Fruit fly (Drosophila melanogaster) whole organism, embryonic: ENCODE measurements around the gene Cul2.
A peak's percentile ranks its signal among the peaks of the same experiment; 100 is the strongest.

Source experiments
- BEAF-32 ChIP-seq: fragments of 200-800 bp; sonication (Bioruptor generic); optimal IDR thresholded peaks from 3 replicates; lab custom pipeline; 2017; ENCODE audit warnings: missing biosample characterization, missing genetic modification characterization, mild to moderate bottlenecking, moderate library complexity, missing genetic modification reagents
- CG11093 ChIP-seq: fragments of 200-800 bp; sonication (Bioruptor generic); IDR thresholded peaks from 3 replicates; pipeline ENCODE4 v1.3.6; 2022; ENCODE audit warnings: missing biosample characterization, missing genetic modification characterization
- CG12299 ChIP-seq: fragments of 200-800 bp; sonication (Bioruptor generic); optimal IDR thresholded peaks from 2 replicates; lab custom pipeline; 2018; ENCODE audit warnings: missing biosample characterization, mild to moderate bottlenecking, missing genetic modification characterization
- CG13775 ChIP-seq: fragments of 200-800 bp; sonication (Bioruptor generic); optimal IDR thresholded peaks from 3 replicates; lab custom pipeline; 2017; ENCODE audit warnings: missing biosample characterization, mild to moderate bottlenecking, missing genetic modification characterization
- CG15696 ChIP-seq: fragments of 200-800 bp; sonication (Bioruptor generic); optimal IDR thresholded peaks from 2 replicates; lab custom pipeline; 2019; ENCODE audit warnings: missing biosample characterization, mild to moderate bottlenecking, missing genetic modification characterization, moderate library complexity
- CG1603 ChIP-seq: fragments of 200-800 bp; sonication (Bioruptor generic); optimal IDR thresholded peaks from 2 replicates; lab custom pipeline; 2019; ENCODE audit warnings: missing biosample characterization, mild to moderate bottlenecking, missing genetic modification characterization, moderate library complexity
- CG1647 ChIP-seq: fragments of 200-800 bp; sonication (Bioruptor generic); optimal IDR thresholded peaks from 3 replicates; lab custom pipeline; 2016; ENCODE audit warnings: missing biosample characterization, missing genetic modification characterization
- CG17328 ChIP-seq: fragments of 200-800 bp; sonication (Bioruptor generic); IDR thresholded peaks from 2 replicates; pipeline ENCODE4 v1.3.6; 2022; ENCODE audit warnings: missing biosample characterization, missing genetic modification characterization
- CG18599 ChIP-seq: fragments of 200-800 bp; sonication (Bioruptor generic); optimal IDR thresholded peaks from 3 replicates; lab custom pipeline; 2017; ENCODE audit warnings: missing biosample characterization, missing genetic modification characterization, mild to moderate bottlenecking, moderate library complexity, missing genetic modification reagents
- CG2120 ChIP-seq: fragments of 200-800 bp; sonication (Bioruptor generic); optimal IDR thresholded peaks from 3 replicates; lab custom pipeline; 2016; ENCODE audit warnings: missing biosample characterization, missing genetic modification characterization
- CG31388 ChIP-seq: fragments of 200-800 bp; sonication (Bioruptor generic); optimal IDR thresholded peaks from 2 replicates; lab custom pipeline; 2016; ENCODE audit warnings: missing biosample characterization, missing genetic modification characterization
- CG32532 ChIP-seq: fragments of 200-800 bp; sonication (Bioruptor generic); IDR thresholded peaks from 2 replicates; pipeline ENCODE4 v1.3.6; 2022; ENCODE audit warnings: missing biosample characterization, missing genetic modification characterization
- CG34376 ChIP-seq: fragments of 200-800 bp; sonication (Bioruptor generic); optimal IDR thresholded peaks from 2 replicates; lab custom pipeline; 2018; ENCODE audit warnings: missing biosample characterization, mild to moderate bottlenecking, missing genetic modification characterization
- CG4404 ChIP-seq: fragments of 200-800 bp; sonication (Bioruptor generic); IDR thresholded peaks from 2 replicates; pipeline ENCODE4 v1.3.6; 2022; ENCODE audit warnings: missing biosample characterization, missing genetic modification characterization
- CG6175 ChIP-seq: fragments of 200-800 bp; sonication (Bioruptor generic); IDR thresholded peaks from 3 replicates; pipeline ENCODE4 v1.3.6; 2022; ENCODE audit warnings: missing biosample characterization, missing genetic modification characterization
- CG7271 ChIP-seq: fragments of 200-800 bp; sonication (Bioruptor generic); optimal IDR thresholded peaks from 2 replicates; lab custom pipeline; 2018; ENCODE audit warnings: missing biosample characterization, mild to moderate bottlenecking, missing genetic modification characterization, moderate library complexity
- CG9797 ChIP-seq: fragments of 200-800 bp; sonication (Bioruptor generic); optimal IDR thresholded peaks from 3 replicates; lab custom pipeline; 2018; ENCODE audit warnings: missing biosample characterization, mild to moderate bottlenecking, missing genetic modification characterization
- D19A ChIP-seq: fragments of 200-800 bp; optimal IDR thresholded peaks from 3 replicates; lab custom pipeline; 2019; ENCODE audit warnings: missing biosample characterization, mild to moderate bottlenecking, missing genetic modification characterization, moderate library complexity
- Dad ChIP-seq: fragments of 200-800 bp; sonication (Bioruptor generic); optimal IDR thresholded peaks from 3 replicates; lab custom pipeline; 2016; ENCODE audit warnings: missing biosample characterization, missing genetic modification characterization
- Fer3 ChIP-seq: fragments of 200-800 bp; sonication (Bioruptor generic); optimal IDR thresholded peaks from 2 replicates; lab custom pipeline; 2018; ENCODE audit warnings: missing biosample characterization, mild to moderate bottlenecking, missing genetic modification characterization, moderate library complexity
- HmgD ChIP-seq: fragments of 200-800 bp; sonication (Bioruptor generic); optimal IDR thresholded peaks from 3 replicates; lab custom pipeline; 2016; ENCODE audit warnings: missing biosample characterization, missing genetic modification characterization
- MBD-R2 ChIP-seq: fragments of 200-800 bp; sonication (Bioruptor generic); IDR thresholded peaks from 2 replicates; pipeline ENCODE4 v1.3.6; 2022; ENCODE audit warnings: missing biosample characterization, missing genetic modification characterization
- Mad ChIP-seq: fragments of 200-800 bp; sonication (Bioruptor generic); optimal IDR thresholded peaks from 2 replicates; lab custom pipeline; 2016; ENCODE audit warnings: missing biosample characterization, missing genetic modification characterization
- Mrtf ChIP-seq: fragments of 200-800 bp; sonication (Bioruptor generic); IDR thresholded peaks from 3 replicates; pipeline ENCODE4 v1.3.6; 2022; ENCODE audit warnings: missing biosample characterization, missing genetic modification characterization
- Sin3A ChIP-seq: fragments of >200 bp; optimal IDR thresholded peaks from 2 replicates; lab custom pipeline; 2018
- Usf ChIP-seq: fragments of 200-800 bp; sonication (Bioruptor generic); optimal IDR thresholded peaks from 2 replicates; lab custom pipeline; 2017; ENCODE audit warnings: missing genotype, missing biosample characterization, missing genetic modification characterization
- abd-A ChIP-seq: fragments of 200-800 bp; sonication (Bioruptor generic); optimal IDR thresholded peaks from 3 replicates; lab custom pipeline; 2019; ENCODE audit warnings: missing biosample characterization, mild to moderate bottlenecking, missing genetic modification characterization, moderate library complexity
- ash1 ChIP-seq: fragments of 200-800 bp; sonication (Bioruptor generic); optimal IDR thresholded peaks from 2 replicates; lab custom pipeline; 2018; ENCODE audit warnings: missing biosample characterization, mild to moderate bottlenecking, missing genetic modification characterization
- bcd ChIP-seq: fragments of 200-800 bp; sonication (Bioruptor generic); optimal IDR thresholded peaks from 2 replicates; lab custom pipeline; 2017; ENCODE audit warnings: missing biosample characterization, mild to moderate bottlenecking, missing genetic modification characterization
- croc ChIP-seq: fragments of 200-800 bp; sonication (Bioruptor generic); conservative IDR thresholded peaks from 3 replicates; pipeline ENCODE4 v1.3.6; 2022; ENCODE audit warnings: missing biosample characterization, missing genetic modification characterization
- dpn ChIP-seq, 2 experiments: fragments of 200-800 bp; sonication (Bioruptor generic); optimal IDR thresholded peaks; 3 replicates each; lab custom pipeline; 2016; ENCODE audit warnings: missing biosample characterization in 2 of 2, missing genetic modification characterization in 2 of 2
- esg ChIP-seq: fragments of 200-800 bp; sonication (Bioruptor generic); conservative IDR thresholded peaks from 2 replicates; pipeline ENCODE4 v1.3.6; 2022; ENCODE audit warnings: missing biosample characterization, missing genetic modification characterization
- ewg ChIP-seq: fragments of 200-800 bp; sonication (Bioruptor generic); optimal IDR thresholded peaks from 3 replicates; lab custom pipeline; 2017; ENCODE audit warnings: mild to moderate bottlenecking, missing biosample characterization, missing genetic modification reagents, missing genetic modification characterization
- fd102C ChIP-seq: fragments of 200-800 bp; sonication (Bioruptor generic); optimal IDR thresholded peaks from 2 replicates; lab custom pipeline; 2018; ENCODE audit warnings: missing biosample characterization, mild to moderate bottlenecking, missing genetic modification characterization, moderate library complexity
- gce ChIP-seq: fragments of 200-800 bp; sonication (Bioruptor generic); IDR thresholded peaks from 3 replicates; pipeline ENCODE4 v1.3.6; 2022; ENCODE audit warnings: missing biosample characterization, missing genetic modification characterization
- hkb ChIP-seq, 2 experiments: fragments of 200-800 bp in 1 of 2; fragments of >200 bp in 1 of 2; sonication (Bioruptor generic) in 1 of 2; IDR thresholded peaks in 1 of 2; optimal IDR thresholded peaks in 1 of 2; 2 replicates each; pipeline versions ENCODE4 v1.3.6 to Lab custom; 2017 to 2022; ENCODE audit warnings: missing biosample characterization in 1 of 2, missing genetic modification characterization in 1 of 2
- hth ChIP-seq: fragments of >200 bp; optimal IDR thresholded peaks from 2 replicates; lab custom pipeline; 2017; ENCODE audit warnings: inconsistent platforms
- ind ChIP-seq: fragments of 200-800 bp; sonication (Bioruptor generic); optimal IDR thresholded peaks from 3 replicates; lab custom pipeline; 2016; ENCODE audit warnings: missing biosample characterization, missing genetic modification characterization
- jing ChIP-seq: fragments of 200-800 bp; sonication (Bioruptor generic); optimal IDR thresholded peaks from 2 replicates; lab custom pipeline; 2018; ENCODE audit warnings: missing biosample characterization, mild to moderate bottlenecking, missing genetic modification characterization
- lbe ChIP-seq: fragments of 200-800 bp; sonication (Bioruptor generic); optimal IDR thresholded peaks from 2 replicates; lab custom pipeline; 2016; ENCODE audit warnings: missing biosample characterization, mild to moderate bottlenecking, missing genetic modification characterization
- luna ChIP-seq: fragments of 200-800 bp; sonication (Bioruptor generic); optimal IDR thresholded peaks from 2 replicates; lab custom pipeline; 2016; ENCODE audit warnings: missing biosample characterization, missing genetic modification characterization
- mam ChIP-seq: fragments of 200-800 bp; sonication (Bioruptor generic); optimal IDR thresholded peaks from 3 replicates; lab custom pipeline; 2016; ENCODE audit warnings: missing biosample characterization, missing genetic modification characterization
- odd ChIP-seq: fragments of 200-800 bp; sonication (Bioruptor generic); optimal IDR thresholded peaks from 2 replicates; lab custom pipeline; 2017; ENCODE audit warnings: missing biosample characterization, mild to moderate bottlenecking, missing genetic modification characterization
- onecut ChIP-seq: fragments of 200-800 bp; sonication (Bioruptor generic); IDR thresholded peaks from 2 replicates; pipeline ENCODE4 v1.3.6; 2022; ENCODE audit warnings: missing biosample characterization, missing genetic modification characterization
- rib ChIP-seq: fragments of 200-800 bp; sonication (Bioruptor generic); IDR thresholded peaks from 2 replicates; pipeline ENCODE4 v1.3.6; 2022; ENCODE audit warnings: missing biosample characterization, missing genetic modification characterization
- sens-2 ChIP-seq: fragments of 200-800 bp; sonication (Bioruptor generic); IDR thresholded peaks from 2 replicates; pipeline ENCODE4 v1.3.6; 2022; ENCODE audit warnings: missing biosample characterization, missing genetic modification characterization
- slbo ChIP-seq: fragments of 200-800 bp; sonication (Bioruptor generic); IDR thresholded peaks from 2 replicates; pipeline ENCODE4 v1.3.6; 2022; ENCODE audit warnings: missing biosample characterization, missing genetic modification characterization
- sqz ChIP-seq: fragments of 200-800 bp; sonication (Bioruptor generic); optimal IDR thresholded peaks from 3 replicates; lab custom pipeline; 2018; ENCODE audit warnings: missing biosample characterization, mild to moderate bottlenecking, missing genetic modification characterization
- ssp ChIP-seq: fragments of 200-800 bp; sonication (Bioruptor generic); IDR thresholded peaks from 2 replicates; pipeline ENCODE4 v1.3.6; 2022; ENCODE audit warnings: missing biosample characterization, missing genetic modification characterization
- stwl ChIP-seq: fragments of 200-800 bp; sonication (Bioruptor generic); optimal IDR thresholded peaks from 3 replicates; lab custom pipeline; 2018; ENCODE audit warnings: missing biosample characterization, mild to moderate bottlenecking, missing genetic modification characterization, moderate library complexity
- toy ChIP-seq: fragments of 200-800 bp; sonication (Bioruptor generic); IDR thresholded peaks from 2 replicates; pipeline ENCODE4 v1.3.6; 2022; ENCODE audit warnings: missing biosample characterization, missing genetic modification characterization
- wor ChIP-seq: fragments of 200-800 bp; sonication (Bioruptor generic); IDR thresholded peaks from 2 replicates; pipeline ENCODE4 v1.3.6; 2022; ENCODE audit warnings: missing biosample characterization, missing genetic modification characterization
- zfh2 ChIP-seq: fragments of 200-800 bp; sonication (Bioruptor generic); optimal IDR thresholded peaks from 2 replicates; lab custom pipeline; 2016; ENCODE audit warnings: missing biosample characterization, missing genetic modification characterization

Gene Cul2

DNA sequence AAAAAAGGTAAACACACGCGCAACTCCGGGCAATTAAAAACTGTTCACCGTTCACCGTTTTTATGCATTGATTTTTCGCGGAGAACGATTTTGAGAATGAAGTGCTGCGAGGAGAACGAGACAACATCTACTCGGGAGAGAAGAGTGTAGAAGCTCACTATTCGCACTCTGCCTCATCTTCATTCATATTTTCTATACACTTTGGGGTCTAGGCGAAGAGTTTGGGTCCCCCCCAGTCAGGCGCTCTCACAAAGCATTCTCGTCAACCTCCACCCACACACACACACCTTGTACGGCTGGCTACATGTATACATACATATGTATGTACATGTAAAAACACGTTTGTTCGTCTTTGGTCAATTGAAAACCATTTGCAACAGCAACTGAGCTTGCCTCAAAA lies 18.0 kb downstream of the Cul2 start (continued):
- TF ChIP-seq Mad (GFP tag; lab: Kevin White, UChicago) (no peak), stwl (tag; lab: Kevin White, UChicago) (no peak), CG7271 (tag; lab: Kevin White, UChicago) (no peak), MBD-R2 (GFP tag; lab: Robert Waterston, UW) (peak; percentile 18; the same call in 1 of the 2 replicates), CG9797 (GFP tag; lab: Kevin White, UChicago) (no peak), CG31388 (GFP tag; lab: Kevin White, UChicago) (no peak), CG18599 (GFP tag; lab: Kevin White, UChicago) (no peak), bcd (GFP tag; lab: Kevin White, UChicago) (no peak), hth (lab: Kevin White, UChicago) (no peak), CG13775 (GFP tag; lab: Kevin White, UChicago) (no peak), CG2120 (GFP tag; lab: Kevin White, UChicago) (no peak), slbo (GFP tag; lab: Robert Waterston, UW) (no peak), mam (GFP tag; lab: Kevin White, UChicago) (no peak), CG12299 (no peak), odd (GFP tag; lab: Kevin White, UChicago) (no peak), HmgD (GFP tag; lab: Kevin White, UChicago) (no peak), Fer3 (tag; lab: Kevin White, UChicago) (no peak), abd-A (no peak), jing (GFP tag; lab: Kevin White, UChicago) (no peak), Mrtf (GFP tag; lab: Robert Waterston, UW) (no peak), CG15696 (tag; lab: Kevin White, UChicago) (no peak), Dad (no peak), toy (GFP tag; lab: Robert Waterston, UW) (no peak), ash1 (GFP tag; lab: Kevin White, UChicago) (no peak), esg (no peak), hkb (optimal IDR thresholded peaks at IDR 0.05; lab: Kevin White, UChicago) (no peak), hkb (GFP tag; IDR thresholded peaks at IDR 0.05; lab: Robert Waterston, UW) (no peak), ind (GFP tag; lab: Kevin White, UChicago) (no peak), lbe (GFP tag; lab: Kevin White, UChicago) (no peak), Sin3A (lab: Kevin White, UChicago) (no peak), sqz (GFP tag; lab: Kevin White, UChicago) (no peak), CG4404 (GFP tag; lab: Robert Waterston, UW) (no peak), BEAF-32 (GFP tag; lab: Kevin White, UChicago) (no peak), Usf (GFP tag; lab: Kevin White, UChicago) (no peak), ssp (GFP tag; lab: Robert Waterston, UW) (no peak), CG1647 (GFP tag; lab: Kevin White, UChicago) (no peak), CG34376 (GFP tag; lab: Kevin White, UChicago) (no peak), rib (GFP tag; lab: Robert Waterston, UW) (no peak), onecut (GFP tag; lab: Robert Waterston, UW) (peak; percentile 86), D19A (tag; lab: Kevin White, UChicago) (no peak), fd102C (GFP tag; lab: Kevin White, UChicago) (no peak), ewg (GFP tag; lab: Kevin White, UChicago) (no peak), croc (no peak), CG17328 (GFP tag; lab: Robert Waterston, UW) (no peak), gce (GFP tag; lab: Robert Waterston, UW) (no peak), CG1603 (tag; lab: Kevin White, UChicago) (no peak), CG6175 (GFP tag; lab: Robert Waterston, UW) (peak; percentile 74), CG11093 (GFP tag; lab: Robert Waterston, UW) (no peak), luna (GFP tag; lab: Kevin White, UChicago) (no peak), zfh2 (no peak), wor (GFP tag; lab: Robert Waterston, UW) (no peak), sens-2 (GFP tag; lab: Robert Waterston, UW) (no peak), dpn (GFP tag; optimal IDR thresholded peaks at IDR 0.05; lab: Kevin White, UChicago) (no peak), CG32532 (peak; percentile 32; the same call in 1 of the 2 replicates)
